Worm (Caenorhabditis elegans) whole organism, dauer: ENCODE results near the gene unc-85.

Source experiments
- unc-62 ChIP-seq: sonication (generic microtip); optimal IDR thresholded peaks from 2 replicates; lab custom pipeline; 2017; ENCODE audit warnings: missing biosample characterization, missing genetic modification reagents, missing genetic modification characterization

unc-85 gene

ce11 chrII:4681391-4681790 is 20.5 kb upstream of the unc-85 start, which contains the start of gene T05A7.7:
TSS of gene T05A7.7 (minus strand) at chrII:4681491.
- TF ChIP-seq unc-62 (GFP tag; lab: Kevin White, UChicago), result no peak

ce11 chrII:4683693-4684092 is 18.2 kb upstream of the unc-85 start, which contains the start of gene sre-40:
TSS of gene sre-40 (minus strand) at chrII:4683793.
- no peak for TF ChIP-seq unc-62 (GFP tag; lab: Kevin White, UChicago)

DNA sequence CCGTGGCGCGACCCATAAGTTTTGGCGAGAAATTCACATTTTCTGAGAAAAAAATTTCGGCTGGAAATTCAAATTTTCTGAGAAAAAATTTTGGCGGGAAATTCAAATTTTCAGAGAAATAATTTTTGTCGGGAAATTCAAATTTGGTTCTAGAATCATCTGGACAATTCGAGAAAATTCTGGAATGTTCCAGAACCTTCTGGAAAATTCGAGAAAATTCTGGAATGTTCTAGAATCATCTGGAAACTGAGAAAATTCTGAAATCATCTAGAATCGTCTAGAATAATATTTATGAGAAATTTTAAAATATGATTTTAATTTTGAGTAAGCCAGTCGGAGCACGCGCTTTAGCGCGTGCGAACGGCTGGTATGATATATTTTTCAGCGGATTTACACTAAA is 17.0 kb upstream of the unc-85 start:
- no peak for TF ChIP-seq unc-62 (GFP tag; lab: Kevin White, UChicago)

- no peak for TF ChIP-seq unc-62 (GFP tag; lab: Kevin White, UChicago)
Measured at ce11 chrII:4686941-4687340, 14.9 kb upstream of the unc-85 start, which contains the start of gene sre-39. TSS of gene sre-39 (plus strand) at chrII:4687241.

- no peak for TF ChIP-seq unc-62 (GFP tag; lab: Kevin White, UChicago)
Measured at ce11 chrII:4689477-4689876, 12.4 kb upstream of the unc-85 start, which contains the start of gene F10G7.12. TSS of gene F10G7.12 (plus strand) at chrII:4689777.

DNA sequence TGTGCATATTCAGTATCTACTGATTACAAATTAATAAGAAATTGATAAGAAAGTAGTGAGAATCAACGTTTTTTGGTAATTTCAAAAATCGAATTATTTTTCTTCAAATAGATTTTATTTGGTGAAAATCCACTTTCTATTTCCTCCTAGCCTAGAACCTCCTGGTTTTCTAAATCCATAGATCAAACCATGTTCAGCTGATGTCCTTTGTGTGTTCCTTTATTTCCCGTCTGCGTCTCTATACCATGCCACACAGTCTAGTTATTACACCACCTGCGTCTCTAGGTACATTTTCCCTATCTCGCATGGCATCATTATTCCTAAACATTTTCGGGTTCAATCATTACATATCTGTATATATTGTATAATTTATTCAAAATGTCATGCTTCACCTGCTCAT is 8.7 kb upstream of the unc-85 start, which contains the start of gene F10G7.5:
TSS of gene F10G7.5 (plus strand) at position 286 of the 400 bp plus-strand sequence.
- TF ChIP-seq unc-62 (GFP tag; lab: Kevin White, UChicago), result no peak

ce11 chrII:4696055-4696454 is 5.8 kb upstream of the unc-85 start:
- TF ChIP-seq unc-62 (GFP tag; lab: Kevin White, UChicago), result no peak

DNA sequence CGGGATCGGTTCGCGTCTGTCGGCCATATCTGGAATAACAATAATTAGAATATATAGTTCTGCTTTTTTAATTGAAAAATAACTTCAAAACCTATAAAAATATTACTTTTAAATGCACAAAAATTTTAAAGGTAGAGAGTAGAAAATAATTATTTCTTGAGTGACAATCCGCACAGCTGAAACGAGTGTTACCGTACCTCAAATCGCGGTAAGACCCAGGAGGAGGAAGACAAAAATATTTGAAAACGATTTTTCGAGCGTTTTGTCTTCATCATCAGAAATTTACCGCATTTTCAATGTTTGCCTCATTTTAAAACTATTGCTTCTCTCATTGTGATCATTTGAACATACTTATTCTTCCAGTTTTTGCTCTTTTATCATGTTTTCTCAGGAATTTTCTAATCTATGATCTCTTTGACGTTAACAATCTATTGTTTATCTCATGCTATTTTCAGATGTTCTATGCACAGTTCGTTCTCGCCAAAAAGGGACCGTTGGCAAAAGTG is 3.5 kb upstream of the unc-85 start, which contains the start of the genes rpn-5 and scc-1:
TSS of gene rpn-5 (minus strand) at position 162 of the 506 bp plus-strand sequence.
TSS of gene scc-1 (plus strand) at position 456 of the 506 bp plus-strand sequence.
- TF ChIP-seq unc-62 (GFP tag; lab: Kevin White, UChicago), result no peak

DNA sequence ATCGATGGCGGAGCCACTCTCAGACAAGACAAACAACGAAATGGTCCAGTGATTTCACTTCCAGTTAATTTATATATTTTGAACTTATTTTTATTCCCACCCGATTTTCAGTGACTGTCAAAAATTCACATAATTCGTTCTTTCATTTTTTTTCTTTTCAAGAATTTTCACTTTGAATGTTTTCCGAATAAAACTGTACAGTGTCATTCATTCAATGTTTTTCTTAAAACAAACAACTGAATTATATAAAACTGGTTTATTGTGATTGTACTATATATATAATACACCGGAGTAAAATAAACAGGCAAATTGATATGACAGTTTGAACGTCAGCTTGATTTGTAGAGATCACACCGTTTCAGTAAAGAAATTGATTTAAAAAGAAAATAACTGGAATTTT is 1.1 kb downstream of the unc-85 start:
- TF ChIP-seq unc-62 (GFP tag; lab: Kevin White, UChicago), result no peak

ce11 chrII:4706359-4706871 is 4.5 kb downstream of the unc-85 start, which contains the start of the genes F10G7.9 and tsn-1:
TSS of gene F10G7.9 (minus strand) at chrII:4706485.
TSS of gene tsn-1 (plus strand) at chrII:4706821.
- TF ChIP-seq unc-62 (GFP tag; lab: Kevin White, UChicago), result no peak

ce11 chrII:4710120-4710519 is 8.3 kb downstream of the unc-85 start, which contains the start of gene tag-151:
TSS of gene tag-151 (plus strand) at chrII:4710277.
- no peak for TF ChIP-seq unc-62 (GFP tag; lab: Kevin White, UChicago)

ce11 chrII:4710813-4711212 is 8.9 kb downstream of the unc-85 start:
- TF ChIP-seq unc-62 (GFP tag; lab: Kevin White, UChicago), result no peak

DNA sequence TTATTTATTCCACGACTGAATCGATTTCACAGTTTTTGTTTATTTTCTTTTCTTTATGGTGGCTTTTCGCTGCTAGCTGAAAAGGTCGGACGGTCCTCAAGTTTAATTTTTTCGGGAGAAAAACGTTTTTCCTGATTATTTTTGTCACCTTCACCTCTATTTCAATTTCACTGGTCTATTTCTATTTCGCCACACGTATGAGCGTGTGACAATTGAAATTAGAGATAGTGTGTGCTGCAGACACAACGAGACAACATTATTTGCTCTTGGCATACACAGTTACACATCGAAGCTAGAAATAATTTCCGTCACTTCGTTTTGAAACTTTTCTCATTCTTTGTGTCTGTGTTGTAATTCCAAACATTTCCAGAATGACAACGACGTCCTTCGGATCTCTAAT is 13.8 kb downstream of the unc-85 start, which contains the start of gene F41C3.8:
TSS of gene F41C3.8 (plus strand) at position 371 of the 400 bp plus-strand sequence.
- no peak for TF ChIP-seq unc-62 (GFP tag; lab: Kevin White, UChicago)

DNA sequence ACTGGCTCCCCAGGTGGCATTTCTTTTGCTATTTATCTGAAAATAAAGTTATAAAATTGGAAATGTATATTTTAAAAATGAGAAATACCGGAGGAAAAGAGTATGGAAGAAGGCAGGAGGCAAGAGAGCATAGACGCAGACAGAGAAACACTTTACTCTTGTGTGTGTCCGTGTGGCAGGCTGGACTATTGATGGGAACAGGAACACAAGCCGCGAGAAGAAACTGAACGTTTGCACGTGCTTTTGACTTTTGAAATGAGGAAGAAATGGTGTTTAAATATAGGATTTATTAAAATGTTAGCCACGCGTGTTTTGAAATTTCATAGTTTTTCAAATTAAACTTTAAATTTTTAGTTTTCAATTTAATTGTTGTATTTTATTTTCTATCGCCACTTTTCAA is 24.3 kb downstream of the unc-85 start, which contains the start of gene F10G7.10:
TSS of gene F10G7.10 (minus strand) at position 145 of the 400 bp plus-strand sequence.
- no peak for TF ChIP-seq unc-62 (GFP tag; lab: Kevin White, UChicago)

- TF ChIP-seq unc-62 (GFP tag; lab: Kevin White, UChicago), result no peak
Measured at ce11 chrII:4726750-4727384, 25.0 kb downstream of the unc-85 start.

DNA sequence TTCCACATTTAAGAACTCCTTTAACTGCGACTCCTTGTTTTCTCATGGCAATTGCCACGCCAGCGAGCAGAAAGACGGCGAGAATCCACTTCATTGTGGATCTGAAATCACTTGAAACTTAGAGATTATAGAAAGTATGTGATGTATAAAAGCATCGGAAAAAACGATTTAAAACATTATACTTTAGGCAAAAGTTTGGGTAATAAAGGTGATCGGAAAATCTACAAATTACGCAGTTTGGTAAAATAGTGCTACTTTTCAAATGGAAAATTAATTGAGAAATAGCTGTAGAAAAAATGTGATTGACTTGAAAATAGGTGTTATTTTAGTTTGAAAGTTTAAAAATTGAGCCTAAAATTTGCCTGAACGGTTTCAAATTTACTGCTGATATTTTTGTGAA is 25.9 kb downstream of the unc-85 start, which contains the start of gene ttr-41:
TSS of gene ttr-41 (minus strand) at position 101 of the 400 bp plus-strand sequence.
- no peak for TF ChIP-seq unc-62 (GFP tag; lab: Kevin White, UChicago)
